Fruit fly (Drosophila melanogaster) whole organism, embryonic: ENCODE data around the gene h-cup.

Experiments
- Antp ChIP-seq: fragments of 200-800 bp; sonication (Bioruptor generic); optimal IDR thresholded peaks from 3 replicates; lab custom pipeline; 2016; ENCODE audit warnings: missing biosample characterization, missing genetic modification characterization
- CG1024 ChIP-seq: fragments of 200-800 bp; sonication (Bioruptor generic); IDR thresholded peaks from 2 replicates; pipeline ENCODE4 v1.3.6; 2022; ENCODE audit warnings: missing biosample characterization, missing genetic modification characterization
- CG10431 ChIP-seq: fragments of 200-800 bp; sonication (Bioruptor generic); optimal IDR thresholded peaks from 3 replicates; lab custom pipeline; 2018; ENCODE audit warnings: missing biosample characterization, mild to moderate bottlenecking, missing genetic modification characterization
- CG11696 ChIP-seq: fragments of 200-800 bp; sonication (Bioruptor generic); IDR thresholded peaks from 2 replicates; pipeline ENCODE4 v1.3.6; 2022; ENCODE audit warnings: missing biosample characterization, missing genetic modification characterization
- CG13123 ChIP-seq: fragments of 200-800 bp; sonication (Bioruptor generic); optimal IDR thresholded peaks from 2 replicates; lab custom pipeline; 2016; ENCODE audit warnings: missing biosample characterization, missing genetic modification characterization
- CG14050 ChIP-seq: fragments of 200-800 bp; sonication (Bioruptor generic); IDR thresholded peaks from 3 replicates; pipeline ENCODE4 v1.3.6; 2022; ENCODE audit warnings: missing biosample characterization, missing genetic modification characterization
- CG15514 ChIP-seq: fragments of 200-800 bp; sonication (Bioruptor generic); optimal IDR thresholded peaks from 3 replicates; lab custom pipeline; 2017; ENCODE audit warnings: missing biosample characterization, missing genetic modification characterization, mild to moderate bottlenecking, moderate library complexity, missing genetic modification reagents
- CG1603 ChIP-seq: fragments of 200-800 bp; sonication (Bioruptor generic); optimal IDR thresholded peaks from 2 replicates; lab custom pipeline; 2019; ENCODE audit warnings: missing biosample characterization, mild to moderate bottlenecking, missing genetic modification characterization, moderate library complexity
- CG16779 ChIP-seq: fragments of 200-800 bp; sonication (Bioruptor generic); IDR thresholded peaks from 2 replicates; pipeline ENCODE4 v1.3.6; 2022; ENCODE audit warnings: missing biosample characterization, missing genetic modification characterization
- CG17385 ChIP-seq: fragments of 200-800 bp; sonication (Bioruptor generic); optimal IDR thresholded peaks from 3 replicates; lab custom pipeline; 2018; ENCODE audit warnings: missing biosample characterization, mild to moderate bottlenecking, missing genetic modification characterization
- CG32532 ChIP-seq: fragments of 200-800 bp; sonication (Bioruptor generic); IDR thresholded peaks from 2 replicates; pipeline ENCODE4 v1.3.6; 2022; ENCODE audit warnings: missing biosample characterization, missing genetic modification characterization
- CG5953 ChIP-seq: fragments of 200-800 bp; sonication (Bioruptor generic); IDR thresholded peaks from 2 replicates; pipeline ENCODE4 v1.3.6; 2022; ENCODE audit warnings: missing biosample characterization, missing genetic modification characterization
- CG6254 ChIP-seq: fragments of 200-800 bp; sonication (Bioruptor generic); optimal IDR thresholded peaks from 3 replicates; lab custom pipeline; 2017; ENCODE audit warnings: mild to moderate bottlenecking, missing biosample characterization, missing genetic modification reagents, missing genetic modification characterization
- CG6272 ChIP-seq: fragments of 200-800 bp; sonication (Bioruptor generic); IDR thresholded peaks from 2 replicates; pipeline ENCODE4 v1.3.6; 2022; ENCODE audit warnings: missing biosample characterization, missing genetic modification characterization
- CG6813 ChIP-seq: fragments of 200-800 bp; sonication (Bioruptor generic); optimal IDR thresholded peaks from 2 replicates; lab custom pipeline; 2017; ENCODE audit warnings: missing biosample characterization, missing genetic modification characterization, mild to moderate bottlenecking, moderate library complexity, missing genetic modification reagents
- CG9609 ChIP-seq: fragments of 200-800 bp; sonication (Bioruptor generic); optimal IDR thresholded peaks from 3 replicates; lab custom pipeline; 2016; ENCODE audit warnings: missing biosample characterization, missing genetic modification characterization
- CG9817 ChIP-seq: fragments of 200-800 bp; sonication (Bioruptor generic); optimal IDR thresholded peaks from 2 replicates; lab custom pipeline; 2018; ENCODE audit warnings: missing biosample characterization, mild to moderate bottlenecking, missing genetic modification characterization, moderate library complexity
- Gug ChIP-seq: fragments of 200-800 bp; sonication (Bioruptor generic); IDR thresholded peaks from 4 replicates; pipeline ENCODE4 v1.3.6; 2022; ENCODE audit warnings: missing biosample characterization, missing genetic modification characterization
- HLH3B ChIP-seq: fragments of 200-800 bp; sonication (Bioruptor generic); IDR thresholded peaks from 2 replicates; pipeline ENCODE4 v1.3.6; 2022; ENCODE audit warnings: missing biosample characterization, missing genetic modification characterization
- Hr78 ChIP-seq, 2 experiments: fragments of 200-800 bp in 1 of 2; fragments of >200 bp in 1 of 2; sonication (Bioruptor generic) in 1 of 2; optimal IDR thresholded peaks; 2 replicates each; lab custom pipeline; 2017 to 2019; ENCODE audit warnings: missing biosample characterization in 2 of 2, missing genetic modification characterization in 2 of 2, mild to moderate bottlenecking in 1 of 2, moderate library complexity in 1 of 2
- Med ChIP-seq: fragments of 200-800 bp; sonication (Bioruptor generic); peaks from one replicate; lab custom pipeline; 2016; ENCODE audit warnings: missing biosample characterization, missing genetic modification characterization, mild to moderate bottlenecking, inconsistent platforms, moderate library complexity
- Pdp1 ChIP-seq, 2 experiments: fragments of 200-800 bp; sonication (Bioruptor generic); optimal IDR thresholded peaks; 3 replicates each; lab custom pipeline; 2016; ENCODE audit warnings: missing biosample characterization in 2 of 2, missing genetic modification characterization in 2 of 2, mild to moderate bottlenecking in 1 of 2, moderate library complexity in 1 of 2
- Rfx ChIP-seq: fragments of 200-800 bp; sonication (Bioruptor generic); IDR thresholded peaks from 2 replicates; pipeline ENCODE4 v1.3.6; 2022; ENCODE audit warnings: missing biosample characterization, missing genetic modification characterization
- Sox102F ChIP-seq: fragments of 200-800 bp; sonication (Bioruptor generic); optimal IDR thresholded peaks from 2 replicates; lab custom pipeline; 2018; ENCODE audit warnings: missing biosample characterization, mild to moderate bottlenecking, missing genetic modification characterization, moderate library complexity
- corto ChIP-seq: fragments of 200-800 bp; sonication (Bioruptor generic); optimal IDR thresholded peaks from 2 replicates; lab custom pipeline; 2016; ENCODE audit warnings: missing biosample characterization, mild to moderate bottlenecking, missing genetic modification characterization, moderate library complexity
- dati ChIP-seq: fragments of 200-800 bp; sonication (Bioruptor generic); IDR thresholded peaks from 2 replicates; pipeline ENCODE4 v1.3.6; 2022; ENCODE audit warnings: missing biosample characterization, missing genetic modification characterization
- dpn ChIP-seq, 2 experiments: fragments of 200-800 bp; sonication (Bioruptor generic); optimal IDR thresholded peaks; 3 replicates each; lab custom pipeline; 2016; ENCODE audit warnings: missing biosample characterization in 2 of 2, missing genetic modification characterization in 2 of 2
- dysf ChIP-seq: fragments of 200-800 bp; sonication (Bioruptor generic); IDR thresholded peaks from 3 replicates; pipeline ENCODE4 v1.3.6; 2022; ENCODE audit warnings: missing biosample characterization, missing genetic modification characterization
- gce ChIP-seq: fragments of 200-800 bp; sonication (Bioruptor generic); IDR thresholded peaks from 3 replicates; pipeline ENCODE4 v1.3.6; 2022; ENCODE audit warnings: missing biosample characterization, missing genetic modification characterization
- gcm2 ChIP-seq: fragments of 200-800 bp; sonication (Bioruptor generic); optimal IDR thresholded peaks from 2 replicates; lab custom pipeline; 2016; ENCODE audit warnings: missing biosample characterization, missing genetic modification characterization
- grn ChIP-seq: fragments of 200-800 bp; sonication (Bioruptor generic); optimal IDR thresholded peaks from 3 replicates; lab custom pipeline; 2017; ENCODE audit warnings: missing biosample characterization, missing genetic modification characterization
- gro ChIP-seq: fragments of 200-800 bp; sonication (Bioruptor generic); optimal IDR thresholded peaks from 2 replicates; lab custom pipeline; 2016; ENCODE audit warnings: missing biosample characterization, missing genetic modification characterization
- ken ChIP-seq: fragments of 200-800 bp; sonication (Bioruptor generic); IDR thresholded peaks from 3 replicates; pipeline ENCODE4 v1.3.6; 2022; ENCODE audit warnings: missing biosample characterization, missing genetic modification characterization
- nom ChIP-seq: fragments of 200-800 bp; sonication (Bioruptor generic); optimal IDR thresholded peaks from 2 replicates; lab custom pipeline; 2017; ENCODE audit warnings: missing biosample characterization, missing genetic modification characterization, mild to moderate bottlenecking, moderate library complexity, missing genetic modification reagents
- pan ChIP-seq, 4 experiments: fragments of >200 bp in 3 of 4; fragments of 200-800 bp in 1 of 4; sonication (Bioruptor generic) in 1 of 4; optimal IDR thresholded peaks in 3 of 4; IDR thresholded peaks in 1 of 4; 2 replicates each; pipeline versions ENCODE4 v1.3.6 to Lab custom; 2017 to 2022; ENCODE audit warnings: missing biosample characterization in 2 of 4, missing genetic modification characterization in 2 of 4, mixed read lengths in 1 of 4
- rib ChIP-seq: fragments of 200-800 bp; sonication (Bioruptor generic); IDR thresholded peaks from 2 replicates; pipeline ENCODE4 v1.3.6; 2022; ENCODE audit warnings: missing biosample characterization, missing genetic modification characterization
- sens ChIP-seq: fragments of 200-800 bp; sonication (Bioruptor generic); peaks from one replicate; lab custom pipeline; 2016; ENCODE audit warnings: missing biosample characterization, missing genetic modification characterization
- sisA ChIP-seq: fragments of 200-800 bp; sonication (Bioruptor generic); IDR thresholded peaks from 2 replicates; pipeline ENCODE4 v1.3.6; 2022; ENCODE audit warnings: missing biosample characterization, missing genetic modification characterization
- sob ChIP-seq: fragments of 200-800 bp; sonication (Bioruptor generic); IDR thresholded peaks from 2 replicates; pipeline ENCODE4 v1.3.6; 2022; ENCODE audit warnings: missing biosample characterization, missing genetic modification characterization
- sqz ChIP-seq: fragments of 200-800 bp; sonication (Bioruptor generic); optimal IDR thresholded peaks from 3 replicates; lab custom pipeline; 2018; ENCODE audit warnings: missing biosample characterization, mild to moderate bottlenecking, missing genetic modification characterization
- ttk ChIP-seq: fragments of 200-800 bp; sonication (Bioruptor generic); IDR thresholded peaks from 2 replicates; pipeline ENCODE4 v2.1.2; 2022; ENCODE audit warnings: missing biosample characterization, missing genetic modification characterization
- z ChIP-seq: fragments of 200-800 bp; sonication (Bioruptor generic); IDR thresholded peaks from 3 replicates; pipeline ENCODE4 v1.3.6; 2022; ENCODE audit warnings: missing biosample characterization, missing genetic modification characterization
- zf30C ChIP-seq: fragments of 200-800 bp; sonication (Bioruptor generic); optimal IDR thresholded peaks from 3 replicates; lab custom pipeline; 2018; ENCODE audit warnings: missing biosample characterization, mild to moderate bottlenecking, missing genetic modification characterization
- zfh1 ChIP-seq: fragments of 200-800 bp; sonication (Bioruptor generic); IDR thresholded peaks from 3 replicates; pipeline ENCODE4 v1.3.6; 2022; ENCODE audit warnings: missing biosample characterization, missing genetic modification characterization

h-cup gene

DNA sequence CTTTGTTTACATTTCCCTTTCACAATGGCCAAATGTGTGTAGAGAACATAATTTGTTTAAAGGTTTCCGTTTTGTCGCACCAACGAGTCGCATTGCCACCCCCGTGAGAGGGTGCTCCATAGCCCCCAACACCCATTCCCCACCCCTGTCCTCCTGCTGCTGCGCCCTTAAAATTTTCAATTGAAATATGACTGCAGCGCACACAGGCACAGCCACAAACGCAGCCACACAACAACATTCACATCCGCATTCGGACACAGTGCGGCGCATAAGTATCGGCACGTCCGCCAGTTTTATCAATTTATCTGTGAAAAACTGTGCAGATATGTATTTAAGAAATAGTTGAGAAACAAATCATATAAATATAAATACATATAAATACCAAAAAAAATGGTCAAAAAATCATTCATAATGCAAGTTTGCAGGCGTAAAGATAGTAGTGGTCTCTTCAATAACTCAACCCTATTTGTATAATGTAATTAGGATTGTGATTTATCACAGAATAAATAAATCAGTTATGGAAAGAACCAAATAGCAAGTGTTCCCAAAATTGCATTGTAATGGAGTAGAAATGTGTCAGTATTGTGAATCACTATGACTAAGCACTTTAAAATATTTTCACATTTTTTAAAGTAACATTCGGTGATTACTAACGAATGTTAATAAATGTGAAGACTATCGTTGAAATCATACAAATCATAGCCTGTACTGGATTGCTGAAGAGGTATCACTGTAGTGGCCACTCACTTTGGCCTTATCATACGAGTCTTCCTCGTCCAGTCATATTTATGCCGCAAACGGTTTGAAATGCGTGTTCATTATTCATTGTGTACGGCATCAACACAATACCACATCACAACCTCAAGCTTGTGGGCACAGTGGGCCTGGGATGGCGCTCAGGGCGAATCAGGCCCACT is 27.3 kb upstream of the h-cup start (continued):
- no peak for TF ChIP-seq CG6813 (GFP tag; lab: Kevin White, UChicago)
- no peak for TF ChIP-seq grn
- no peak for TF ChIP-seq CG9817 (tag; lab: Kevin White, UChicago)
- TF ChIP-seq CG14050, result no peak
- TF ChIP-seq, all 482 proteins: peak for 53

DNA sequence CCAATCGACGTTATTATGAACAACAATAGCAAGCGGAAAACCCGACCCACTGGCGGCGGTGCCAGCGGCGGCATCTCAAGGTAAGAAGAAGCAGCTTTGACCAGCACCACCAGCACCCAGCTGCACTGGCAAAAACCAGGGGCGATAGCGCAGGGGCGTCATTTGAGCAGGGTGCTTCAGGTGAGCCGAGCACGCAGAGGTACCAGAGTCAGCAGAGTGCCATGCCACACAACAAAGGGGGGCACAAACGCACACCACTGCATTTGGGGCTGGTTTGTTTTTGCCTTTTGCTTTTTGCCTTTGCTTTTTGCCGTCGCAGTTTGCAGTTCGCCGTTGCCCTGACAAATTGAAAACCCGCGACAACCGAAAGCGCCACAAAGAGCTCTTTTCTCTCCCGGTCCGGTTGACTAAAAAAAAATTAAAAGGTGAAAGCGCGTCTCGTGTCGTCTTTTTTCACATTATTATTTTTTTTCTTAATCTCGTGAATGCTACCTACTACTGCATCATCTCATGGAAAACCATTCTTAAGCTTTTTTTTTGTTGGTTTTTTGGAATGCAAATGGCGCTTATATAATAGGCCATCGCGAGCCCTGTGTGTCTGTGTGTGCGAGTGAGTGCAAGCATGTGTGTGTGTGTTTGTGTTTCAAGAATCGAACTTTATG is 26.5 kb upstream of the h-cup start:
- TF ChIP-seq sisA (GFP tag; lab: Robert Waterston, UW), result peak; percentile 41; the same call in 1 of the 2 replicates
- TF ChIP-seq CG1024, result peak; percentile 17; the same call in 1 of the 2 replicates
- TF ChIP-seq Antp (GFP tag; lab: Kevin White, UChicago), result peak; percentile 12
- TF ChIP-seq nom (GFP tag; lab: Kevin White, UChicago), result peak; percentile 17
- 0 out of 2 replicates have a peak, but pooled peaks have one; percentile 17 for TF ChIP-seq sob (GFP tag; lab: Robert Waterston, UW)
- TF ChIP-seq CG15514 (GFP tag; lab: Kevin White, UChicago), result no peak
- 0 out of 3 replicates have a peak, but pooled peaks have one; percentile 6 for TF ChIP-seq gce
- peak; percentile 57 for TF ChIP-seq zf30C (GFP tag; lab: Kevin White, UChicago)
- TF ChIP-seq dysf (GFP tag; lab: Robert Waterston, UW), result 0 out of 3 replicates have a peak, but pooled peaks have one; percentile 24
- TF ChIP-seq sens, result peak; percentile 2
- TF ChIP-seq zfh1, result peak; percentile 36; the same call in 1 of the 3 replicates
- TF ChIP-seq HLH3B, result peak; percentile 35; the same call in 1 of the 2 replicates
- peak; percentile 37 for TF ChIP-seq CG17385 (GFP tag; lab: Kevin White, UChicago)
- TF ChIP-seq ken (GFP tag; lab: Robert Waterston, UW), result 0 out of 3 replicates have a peak, but pooled peaks have one; percentile 19
- no peak for TF ChIP-seq Gug (GFP tag; lab: Robert Waterston, UW)
- peak in 1 of 2 experiments; percentile 93 for TF ChIP-seq Pdp1 (GFP tag; optimal IDR thresholded peaks at IDR 0.05; lab: Kevin White, UChicago)
- peak; percentile 41; the same call in 1 of the 2 replicates for TF ChIP-seq Rfx (GFP tag; lab: Robert Waterston, UW)
- 0 out of 2 replicates have a peak, but pooled peaks have one; percentile 16 for TF ChIP-seq dati (GFP tag; lab: Robert Waterston, UW)
- peak; percentile 3 for TF ChIP-seq Sox102F
- peak; percentile 59 for TF ChIP-seq Med (GFP tag; lab: Kevin White, UChicago)
- no peak for TF ChIP-seq rib
- TF ChIP-seq CG1603 (tag; lab: Kevin White, UChicago), result peak; percentile 9
- no peak for TF ChIP-seq CG11696
- no peak for TF ChIP-seq Hr78 (GFP tag; optimal IDR thresholded peaks at IDR 0.05; lab: Kevin White, UChicago)
- TF ChIP-seq CG9609 (GFP tag; lab: Kevin White, UChicago), result no peak
- peak; percentile 32; the same call in 1 of the 2 replicates for TF ChIP-seq ttk (GFP tag; lab: Robert Waterston, UW)
- 0 out of 2 replicates have a peak, but pooled peaks have one; percentile 8 for TF ChIP-seq CG5953 (GFP tag; lab: Robert Waterston, UW)
- TF ChIP-seq gro, result no peak
- no peak for TF ChIP-seq CG13123 (GFP tag; lab: Kevin White, UChicago)
- no peak for TF ChIP-seq pan (optimal IDR thresholded peaks at IDR 0.05; lab: Kevin White, UChicago)
- peak in 1 of 2 experiments; percentile 13 for TF ChIP-seq pan (GFP tag; optimal IDR thresholded peaks at IDR 0.05 in 1 of 2, IDR thresholded peaks at IDR 0.05 in 1 of 2)
- TF ChIP-seq z (GFP tag; lab: Robert Waterston, UW), result no peak
- 0 out of 2 replicates have a peak, but pooled peaks have one; percentile 8 for TF ChIP-seq CG6272 (GFP tag; lab: Robert Waterston, UW)
- TF ChIP-seq CG6254, result peak; percentile 6
- peak; percentile 10 for TF ChIP-seq corto (GFP tag; lab: Kevin White, UChicago)
- TF ChIP-seq CG32532 (GFP tag; lab: Robert Waterston, UW), result 0 out of 2 replicates have a peak, but pooled peaks have one; percentile 17
- peak; percentile 68 for TF ChIP-seq sqz (GFP tag; lab: Kevin White, UChicago)
- peak; percentile 22 for TF ChIP-seq CG10431 (GFP tag; lab: Kevin White, UChicago)
- no peak for TF ChIP-seq gcm2 (GFP tag; lab: Kevin White, UChicago)
- TF ChIP-seq dpn (GFP tag; optimal IDR thresholded peaks at IDR 0.05; lab: Kevin White, UChicago), result peak in 1 of 2 experiments; percentile 18
- 0 out of 2 replicates have a peak, but pooled peaks have one; percentile 29 for TF ChIP-seq CG16779 (GFP tag; lab: Robert Waterston, UW)
